Worm (Caenorhabditis elegans) whole organism, mixed stage, embryonic: Measurements from ENCODE around the gene mec-1.

ENCODE experiments used
- M03D4.4 ChIP-seq: sonication (generic microtip); optimal IDR thresholded peaks from 2 replicates; lab custom pipeline; 2017; ENCODE audit warnings: mild to moderate bottlenecking, missing genetic modification characterization, missing compliant biosample characterization
- ceh-39 ChIP-seq: fragments of 150-350 bp; optimal IDR thresholded peaks from 2 replicates; lab custom pipeline; 2014; ENCODE audit warnings: missing biosample characterization, missing genetic modification characterization
- ceh-43 ChIP-seq: fragments of 200-800 bp; sonication (Bioruptor generic); optimal IDR thresholded peaks from 2 replicates; lab custom pipeline; 2018; ENCODE audit warnings: mild to moderate bottlenecking, missing genetic modification characterization, moderate library complexity, missing compliant biosample characterization
- ceh-83 ChIP-seq: fragments of 200-800 bp; sonication (Bioruptor generic); optimal IDR thresholded peaks from 2 replicates; lab custom pipeline; 2018; ENCODE audit warnings: mild to moderate bottlenecking, missing genetic modification characterization, missing compliant biosample characterization
- drap-1 ChIP-seq: fragments of 200-800 bp; sonication (Bioruptor generic); optimal IDR thresholded peaks from 3 replicates; lab custom pipeline; 2018; ENCODE audit warnings: mild to moderate bottlenecking, missing genetic modification characterization, missing compliant biosample characterization
- elt-1 ChIP-seq: sonication (generic microtip); optimal IDR thresholded peaks from 2 replicates; lab custom pipeline; 2017; ENCODE audit warnings: missing genetic modification characterization, mild to moderate bottlenecking, missing compliant biosample characterization, antibody characterized with exemption, moderate library complexity, borderline replicate concordance; ENCODE audit not compliant: insufficient read depth
- elt-3 ChIP-seq: fragments of 150-350 bp; optimal IDR thresholded peaks from 2 replicates; lab custom pipeline; 2014; ENCODE audit warnings: missing biosample characterization, missing genetic modification characterization
- flh-1 ChIP-seq: fragments of 200-800 bp; sonication (Bioruptor generic); optimal IDR thresholded peaks from 2 replicates; lab custom pipeline; 2018; ENCODE audit warnings: mild to moderate bottlenecking, missing genetic modification characterization, moderate library complexity, missing compliant biosample characterization
- ham-2 ChIP-seq: fragments of 200-800 bp; sonication (Bioruptor generic); optimal IDR thresholded peaks from 2 replicates; lab custom pipeline; 2018; ENCODE audit warnings: mild to moderate bottlenecking, missing genetic modification characterization, missing compliant biosample characterization
- hlh-1 ChIP-seq: fragments of 150-350 bp; optimal IDR thresholded peaks from 2 replicates; lab custom pipeline; 2014; ENCODE audit warnings: missing biosample characterization, missing genetic modification reagents, missing genetic modification characterization
- lin-13 ChIP-seq: fragments of 150-350 bp; optimal IDR thresholded peaks from 2 replicates; lab custom pipeline; 2014; ENCODE audit warnings: missing biosample characterization, missing genetic modification characterization
- lsy-2 ChIP-seq: fragments of 150-350 bp; optimal IDR thresholded peaks from 2 replicates; lab custom pipeline; 2014; ENCODE audit warnings: missing biosample characterization, missing genetic modification characterization
- mab-5 ChIP-seq: fragments of 150-350 bp; optimal IDR thresholded peaks from 2 replicates; lab custom pipeline; 2014; ENCODE audit warnings: missing biosample characterization, missing genetic modification characterization
- mep-1 ChIP-seq: fragments of 150-350 bp; optimal IDR thresholded peaks from 2 replicates; lab custom pipeline; 2017; ENCODE audit warnings: missing biosample characterization, missing genetic modification reagents, missing genetic modification characterization, inconsistent platforms
- mls-2 ChIP-seq: sonication (generic microtip); optimal IDR thresholded peaks from 2 replicates; lab custom pipeline; 2016; ENCODE audit warnings: mild to moderate bottlenecking, missing genetic modification characterization, moderate library complexity, missing compliant biosample characterization
- nhr-12 ChIP-seq: fragments of 150-350 bp; optimal IDR thresholded peaks from 2 replicates; lab custom pipeline; 2014; ENCODE audit warnings: missing biosample characterization, missing genetic modification characterization
- nhr-2 ChIP-seq: fragments of 150-350 bp; optimal IDR thresholded peaks from 2 replicates; lab custom pipeline; 2014; ENCODE audit warnings: missing biosample characterization, missing genetic modification characterization
- nhr-237 ChIP-seq: fragments of 150-350 bp; optimal IDR thresholded peaks from 2 replicates; lab custom pipeline; 2014; ENCODE audit warnings: missing biosample characterization, missing genetic modification characterization
- nhr-28 ChIP-seq: fragments of 150-350 bp; optimal IDR thresholded peaks from 2 replicates; lab custom pipeline; 2014; ENCODE audit warnings: missing biosample characterization, missing genetic modification characterization
- sem-2 ChIP-seq: fragments of 200-800 bp; sonication (Bioruptor generic); optimal IDR thresholded peaks from 2 replicates; lab custom pipeline; 2018; ENCODE audit warnings: mild to moderate bottlenecking, missing genetic modification characterization, missing compliant biosample characterization
- snpc-4 ChIP-seq: fragments of 150-350 bp; optimal IDR thresholded peaks from 2 replicates; lab custom pipeline; 2014; ENCODE audit warnings: missing biosample characterization, missing genetic modification characterization
- sptf-1 ChIP-seq: sonication (generic microtip); optimal IDR thresholded peaks from 2 replicates; lab custom pipeline; 2017; ENCODE audit warnings: mild to moderate bottlenecking, missing genetic modification characterization, moderate library complexity, missing compliant biosample characterization
- tbx-8 ChIP-seq: fragments of 200-800 bp; sonication (Bioruptor generic); optimal IDR thresholded peaks from 2 replicates; lab custom pipeline; 2018; ENCODE audit warnings: mild to moderate bottlenecking, missing genetic modification characterization, moderate library complexity, missing compliant biosample characterization
- unc-120 ChIP-seq: sonication (generic microtip); optimal IDR thresholded peaks from 2 replicates; lab custom pipeline; 2017; ENCODE audit warnings: missing genetic modification characterization, missing compliant biosample characterization; ENCODE audit not compliant: poor library complexity, severe bottlenecking
- unc-39 ChIP-seq: fragments of 150-350 bp; optimal IDR thresholded peaks from 2 replicates; lab custom pipeline; 2014; ENCODE audit warnings: missing biosample characterization, missing genetic modification characterization
- unc-62 ChIP-seq: fragments of 150-350 bp; optimal IDR thresholded peaks from 2 replicates; lab custom pipeline; 2014; ENCODE audit warnings: missing biosample characterization, missing genetic modification reagents, missing genetic modification characterization
- zip-8 ChIP-seq: fragments of 150-350 bp; optimal IDR thresholded peaks from 2 replicates; lab custom pipeline; 2014; ENCODE audit warnings: missing biosample characterization, missing genetic modification characterization
- ztf-11 ChIP-seq: fragments of 150-350 bp; optimal IDR thresholded peaks from 2 replicates; lab custom pipeline; 2014; ENCODE audit warnings: missing biosample characterization, missing genetic modification characterization

The mec-1 gene

DNA sequence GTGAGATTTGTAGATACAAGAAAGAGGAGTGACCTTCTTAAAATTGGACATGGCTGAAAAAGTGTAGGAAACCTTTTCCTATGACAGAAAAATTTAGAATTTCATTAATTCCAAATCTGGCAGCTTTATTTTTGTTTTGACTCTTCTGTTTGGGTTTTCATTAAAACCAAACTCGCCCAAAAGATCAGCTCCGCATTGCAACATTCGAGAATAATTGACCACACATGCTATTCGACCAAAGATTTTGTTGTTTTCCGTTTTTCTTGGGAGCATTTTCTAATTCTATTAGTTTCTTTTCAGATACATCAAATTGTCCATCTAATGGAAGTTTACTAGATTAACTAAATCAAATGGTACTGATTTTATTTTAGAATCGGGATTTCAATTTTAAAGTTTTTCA lies at the start of gene mec-1:
Gene mec-1 (plus strand): TSS at position 301 of the 400 bp plus-strand sequence.
- TF ChIP-seq elt-3 (tag; lab: Kevin White, UChicago), result no peak
- TF ChIP-seq, all 35 proteins: peak for 0

DNA sequence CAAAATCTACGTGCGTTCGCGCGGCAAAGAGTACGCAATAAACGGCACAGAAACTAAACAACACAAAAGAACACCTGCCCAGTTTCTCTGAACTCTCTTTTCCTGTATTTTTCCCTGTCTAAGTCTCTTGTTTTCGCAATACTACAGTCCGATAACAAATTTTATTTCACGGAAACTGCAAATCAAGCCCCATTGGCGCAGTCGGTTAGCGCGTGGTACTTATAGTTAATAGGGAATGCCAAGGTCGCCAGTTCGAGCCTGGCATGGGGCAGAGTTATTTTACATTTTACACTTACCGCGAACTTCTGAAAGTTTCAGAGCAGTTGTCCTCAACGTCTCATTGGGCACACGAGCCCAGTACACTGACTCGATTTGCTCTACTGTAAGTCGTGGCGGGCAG lies 39.1 kb upstream of the mec-1 start:
- no peak for TF ChIP-seq ham-2 (GFP tag; lab: Kevin White, UChicago)
- peak; percentile 2 for TF ChIP-seq hlh-1 (tag; lab: Kevin White, UChicago)
- no peak for TF ChIP-seq nhr-2 (tag; lab: Kevin White, UChicago)
- TF ChIP-seq, all 35 proteins: peak for 1

DNA sequence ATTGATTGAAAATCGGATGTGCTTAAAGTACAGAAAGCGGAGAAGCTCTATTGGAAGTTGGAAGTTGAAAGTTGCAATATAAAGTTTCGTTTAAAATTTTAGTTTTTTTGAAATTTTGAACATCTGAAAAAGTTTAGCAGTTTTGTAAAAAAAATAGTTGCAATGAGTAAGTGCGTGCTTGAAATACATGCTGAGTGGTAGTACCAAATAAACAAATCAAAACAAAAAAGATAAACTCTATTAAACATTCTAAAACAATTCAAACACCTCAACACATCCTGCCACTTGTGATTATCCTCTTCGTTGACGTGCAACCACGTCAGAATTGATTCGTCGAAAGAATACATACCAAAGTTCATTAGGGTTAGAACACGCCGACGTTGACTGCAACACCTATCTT lies 37.1 kb upstream of the mec-1 start:
- TF ChIP-seq flh-1 (GFP tag; lab: Kevin White, UChicago) (no peak), sem-2 (no peak), M03D4.4 (no peak), lsy-2 (tag; lab: Kevin White, UChicago) (no peak), unc-39 (tag; lab: Kevin White, UChicago) (no peak), lin-13 (tag; lab: Kevin White, UChicago) (no peak), ceh-43 (GFP tag; lab: Kevin White, UChicago) (no peak), tbx-8 (no peak), drap-1 (GFP tag; lab: Kevin White, UChicago) (no peak), mep-1 (tag; lab: Kevin White, UChicago) (no peak)

DNA sequence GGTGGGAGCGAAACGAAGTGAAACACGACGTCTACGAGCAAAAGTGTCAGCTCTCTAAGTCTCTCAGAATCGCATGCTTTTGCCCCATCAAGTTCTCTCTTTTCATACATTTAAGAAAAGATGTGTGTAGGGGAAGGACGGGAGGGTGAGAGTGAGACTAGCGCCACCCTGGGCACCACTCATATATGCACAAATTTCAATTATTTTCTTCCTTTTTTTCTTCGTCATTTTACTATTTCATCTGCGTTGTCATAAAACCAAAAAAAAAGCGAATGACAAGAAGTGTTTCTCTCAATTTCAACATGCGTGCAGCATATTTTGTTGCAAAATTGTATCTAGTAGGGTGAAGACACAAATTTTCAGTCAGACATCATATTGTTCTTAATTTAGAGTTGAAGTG lies 29.7 kb upstream of the mec-1 start:
- no peak for TF ChIP-seq elt-1 (tag; lab: Kevin White, UChicago)
- TF ChIP-seq unc-120 (tag; lab: Kevin White, UChicago), result no peak
- TF ChIP-seq elt-3 (tag; lab: Kevin White, UChicago), result no peak
- no peak for TF ChIP-seq mls-2 (tag; lab: Kevin White, UChicago)
- no peak for TF ChIP-seq sptf-1
- no peak for TF ChIP-seq mab-5
- TF ChIP-seq ceh-39, result no peak
- no peak for TF ChIP-seq lsy-2 (tag; lab: Kevin White, UChicago)
- TF ChIP-seq lin-13 (tag; lab: Kevin White, UChicago), result no peak
- no peak for TF ChIP-seq ceh-83 (GFP tag; lab: Kevin White, UChicago)
- TF ChIP-seq M03D4.4, result no peak
- TF ChIP-seq zip-8 (tag; lab: Kevin White, UChicago), result no peak

DNA sequence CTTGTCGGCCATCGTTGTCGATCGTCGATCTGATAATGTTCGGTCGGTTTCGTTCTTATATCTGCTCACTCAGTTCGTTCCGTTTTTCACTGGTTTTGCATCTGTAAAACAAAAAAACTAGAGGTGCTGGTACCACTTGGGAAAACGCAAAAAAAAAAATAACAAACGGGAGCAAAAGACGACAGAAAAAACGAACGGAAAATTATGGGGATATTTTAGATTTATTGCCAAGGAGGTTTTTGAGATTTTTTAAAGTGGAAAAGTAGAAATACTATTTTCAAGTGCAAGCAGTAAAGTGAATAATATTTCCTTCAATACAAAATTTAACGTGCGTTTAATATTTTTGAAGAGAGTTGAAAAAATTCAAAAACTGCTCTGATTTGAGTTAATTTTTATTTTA lies 27.4 kb upstream of the mec-1 start, which contains the start of gene unc-68:
Gene unc-68 (minus strand): TSS at position 101 of the 400 bp plus-strand sequence.
- TF ChIP-seq snpc-4 (tag; lab: Kevin White, UChicago) (no peak), ceh-39 (no peak), lin-13 (tag; lab: Kevin White, UChicago) (no peak), hlh-1 (tag; lab: Kevin White, UChicago) (no peak), elt-3 (tag; lab: Kevin White, UChicago) (no peak), lsy-2 (tag; lab: Kevin White, UChicago) (no peak), unc-120 (tag; lab: Kevin White, UChicago) (no peak), tbx-8 (no peak), nhr-28 (tag; lab: Kevin White, UChicago) (no peak), M03D4.4 (no peak), elt-1 (tag; lab: Kevin White, UChicago) (no peak), ztf-11 (no peak), drap-1 (GFP tag; lab: Kevin White, UChicago) (no peak), nhr-12 (no peak), sptf-1 (no peak), nhr-2 (tag; lab: Kevin White, UChicago) (no peak), nhr-237 (tag; lab: Kevin White, UChicago) (no peak), mab-5 (no peak)

DNA sequence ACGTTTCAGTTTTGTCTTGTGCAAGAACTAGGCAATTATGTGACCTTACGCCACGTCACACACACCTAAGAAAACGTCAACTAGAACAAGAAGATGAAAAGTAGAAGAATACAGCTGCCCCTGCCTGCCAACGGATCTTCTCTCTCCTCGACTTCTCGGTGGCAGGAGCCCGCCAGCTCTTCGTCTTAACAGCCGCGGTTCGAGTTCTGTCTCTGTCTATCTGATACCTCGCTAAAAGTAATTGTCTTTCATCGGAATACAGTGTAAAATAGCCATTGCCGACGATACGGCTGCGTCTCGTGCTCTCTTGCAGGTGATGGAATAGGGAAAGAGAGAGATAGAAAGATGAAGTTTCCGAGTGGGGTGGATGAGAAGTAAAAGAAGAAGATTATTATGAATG lies 26.1 kb upstream of the mec-1 start:
- peak; percentile 59 for TF ChIP-seq unc-62 (GFP tag; lab: Kevin White, UChicago)
- TF ChIP-seq hlh-1 (tag; lab: Kevin White, UChicago), result peak; percentile 85
- TF ChIP-seq unc-120 (tag; lab: Kevin White, UChicago), result peak; percentile 81
- peak; percentile 8 for TF ChIP-seq M03D4.4
- TF ChIP-seq snpc-4 (tag; lab: Kevin White, UChicago), result no peak
- no peak for TF ChIP-seq nhr-28 (tag; lab: Kevin White, UChicago)
- TF ChIP-seq nhr-237 (tag; lab: Kevin White, UChicago), result no peak
